Worm (Caenorhabditis elegans) whole organism, L4 larva: ENCODE data around the gene pho-14.

Experiments
- T20F7.1 ChIP-seq: fragments of 200-800 bp; sonication (Bioruptor generic); optimal IDR thresholded peaks from 2 replicates; lab custom pipeline; 2018; ENCODE audit warnings: mild to moderate bottlenecking, missing genetic modification characterization, missing compliant biosample characterization
- ama-1 ChIP-seq: fragments of 150-350 bp; optimal IDR thresholded peaks from 2 replicates; lab custom pipeline; 2014; ENCODE audit warnings: inconsistent platforms, mixed read lengths
- ceh-82 ChIP-seq: sonication (generic microtip); optimal IDR thresholded peaks from 2 replicates; lab custom pipeline; 2017; ENCODE audit warnings: missing biosample characterization, missing genetic modification characterization
- ces-1 ChIP-seq: fragments of 150-350 bp; sonication (generic microtip); optimal IDR thresholded peaks from 4 replicates; lab custom pipeline; 2014; ENCODE audit warnings: missing biosample characterization, missing genetic modification reagents, missing genetic modification characterization
- dpl-1 ChIP-seq: fragments of 150-350 bp; optimal IDR thresholded peaks from 2 replicates; lab custom pipeline; 2014; ENCODE audit warnings: missing biosample characterization, missing genetic modification reagents, missing genetic modification characterization
- lim-7 ChIP-seq: fragments of 200-800 bp; sonication (Bioruptor generic); IDR thresholded peaks from 2 replicates; pipeline ENCODE4 v1.3.6; 2022; ENCODE audit warnings: missing genetic modification characterization, missing compliant biosample characterization
- nhr-11 ChIP-seq: fragments of 150-350 bp; optimal IDR thresholded peaks from 2 replicates; lab custom pipeline; 2014; ENCODE audit warnings: missing biosample characterization, missing genetic modification characterization
- tag-97 ChIP-seq: fragments of 200-800 bp; sonication (Bioruptor generic); IDR thresholded peaks from 2 replicates; pipeline ENCODE4 v1.3.6; 2022; ENCODE audit warnings: missing genetic modification characterization, missing compliant biosample characterization
- ztf-7 ChIP-seq: fragments of 150-350 bp; optimal IDR thresholded peaks from 2 replicates; lab custom pipeline; 2014; ENCODE audit warnings: missing biosample characterization, missing genetic modification characterization

DNA sequence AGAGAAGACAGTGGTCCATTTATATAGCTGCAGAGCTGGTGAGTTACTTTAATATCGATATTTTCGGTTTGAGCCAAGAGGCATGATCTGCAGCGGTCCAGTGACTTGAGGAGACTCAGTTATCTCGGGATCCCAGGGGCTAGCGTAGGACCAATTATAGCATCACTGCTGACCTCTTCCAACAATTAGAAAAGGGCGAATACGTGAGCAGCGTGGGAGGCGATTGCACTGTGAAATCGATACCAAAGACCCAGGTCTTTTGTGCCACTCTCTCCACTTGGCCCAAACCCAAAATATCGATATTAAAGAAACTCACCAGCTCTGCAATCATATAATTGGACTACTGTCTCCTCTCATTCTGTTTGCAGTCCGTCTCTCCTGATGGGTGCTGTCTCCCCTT lies 50.8 kb downstream of the pho-14 start, which contains the start of gene fbxb-40:
- TF ChIP-seq ama-1 (lab: Kevin White, UChicago) (no peak), ceh-82 (tag; lab: Kevin White, UChicago) (no peak), nhr-11 (no peak), tag-97 (GFP tag; lab: Robert Waterston, UW) (no peak), lim-7 (no peak), ztf-7 (no peak), ces-1 (GFP tag; lab: Kevin White, UChicago) (no peak), T20F7.1 (GFP tag; lab: Kevin White, UChicago) (no peak), dpl-1 (GFP tag; lab: Kevin White, UChicago) (no peak)
